Worm (Caenorhabditis elegans) whole organism, L4 larva: ENCODE data around the gene ida-1.

Source experiments
- F44E2.7 ChIP-seq: fragments of 200-800 bp; sonication (Bioruptor generic); IDR thresholded peaks from 2 replicates; pipeline ENCODE4 v2.1.2; 2022; ENCODE audit warnings: missing genetic modification characterization, missing compliant biosample characterization
- aly-2 ChIP-seq: sonication (generic microtip); optimal IDR thresholded peaks from 2 replicates; lab custom pipeline; 2018; ENCODE audit warnings: missing biosample characterization, missing genetic modification characterization
- lin-13 ChIP-seq: fragments of 150-350 bp; optimal IDR thresholded peaks from 2 replicates; lab custom pipeline; 2014; ENCODE audit warnings: missing biosample characterization, missing genetic modification reagents, missing genetic modification characterization
- lin-39 ChIP-seq: fragments of 150-350 bp; optimal IDR thresholded peaks from 2 replicates; lab custom pipeline; 2014; ENCODE audit warnings: missing biosample characterization, missing genetic modification reagents, missing genetic modification characterization
- nhr-25 ChIP-seq: sonication (generic microtip); optimal IDR thresholded peaks from 2 replicates; lab custom pipeline; 2017; ENCODE audit warnings: missing genetic modification characterization, mild to moderate bottlenecking, missing compliant biosample characterization, antibody characterized with exemption, moderate library complexity, borderline replicate concordance; ENCODE audit not compliant: insufficient read depth
- nhr-77 ChIP-seq: fragments of 150-350 bp; optimal IDR thresholded peaks from 2 replicates; lab custom pipeline; 2014; ENCODE audit warnings: missing biosample characterization, missing genetic modification characterization

DNA sequence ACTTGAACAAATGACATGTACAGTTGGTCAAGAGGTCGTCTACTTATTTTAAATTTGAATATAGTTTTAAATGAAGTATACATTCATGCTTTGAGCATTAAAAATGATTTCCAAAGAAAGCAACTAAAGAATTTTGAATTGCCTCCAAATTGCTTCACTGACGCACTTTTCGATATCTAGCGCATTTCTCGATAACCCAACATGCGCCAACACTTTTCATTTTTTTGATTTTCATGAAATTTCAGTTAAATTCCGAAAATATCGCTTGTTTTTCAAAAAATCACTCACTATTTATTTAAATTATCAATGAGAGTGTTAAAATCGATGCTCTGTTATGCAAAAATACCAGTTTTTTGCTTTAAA, 35.5 kb upstream of the ida-1 start:
- TF ChIP-seq F44E2.7 (GFP tag; lab: Robert Waterston, UW) (no peak), nhr-25 (tag; lab: Kevin White, UChicago) (no peak), lin-13 (GFP tag; lab: Kevin White, UChicago) (no peak), nhr-77 (tag; lab: Kevin White, UChicago) (no peak), lin-39 (tag; lab: Kevin White, UChicago) (no peak), aly-2 (tag; lab: Kevin White, UChicago) (no peak)
